Fruit fly (Drosophila melanogaster) whole organism, embryonic: Measurements from ENCODE around the gene Moe.

ENCODE experiments used
- Adf1 ChIP-seq: fragments of 200-800 bp; sonication (Bioruptor generic); IDR thresholded peaks from 2 replicates; pipeline ENCODE4 v1.3.6; 2022; ENCODE audit warnings: missing biosample characterization, missing genetic modification characterization
- Antp ChIP-seq: fragments of 200-800 bp; sonication (Bioruptor generic); optimal IDR thresholded peaks from 3 replicates; lab custom pipeline; 2016; ENCODE audit warnings: missing biosample characterization, missing genetic modification characterization
- Bteb2 ChIP-seq: fragments of 200-800 bp; sonication (Bioruptor generic); optimal IDR thresholded peaks from 2 replicates; lab custom pipeline; 2016; ENCODE audit warnings: missing biosample characterization, missing genetic modification characterization
- CG10147 ChIP-seq: fragments of 200-800 bp; sonication (Bioruptor generic); optimal IDR thresholded peaks from 2 replicates; lab custom pipeline; 2019; ENCODE audit warnings: missing biosample characterization, mild to moderate bottlenecking, missing genetic modification characterization, moderate library complexity
- CG10209 ChIP-seq: fragments of 200-800 bp; sonication (Bioruptor generic); optimal IDR thresholded peaks from 3 replicates; lab custom pipeline; 2017; ENCODE audit warnings: missing biosample characterization, mild to moderate bottlenecking, missing genetic modification characterization, missing genetic modification reagents
- CG10543 ChIP-seq: fragments of 200-800 bp; sonication (Bioruptor generic); optimal IDR thresholded peaks from 3 replicates; lab custom pipeline; 2017; ENCODE audit warnings: missing biosample characterization, mild to moderate bottlenecking, missing genetic modification characterization, moderate library complexity
- CG12659 ChIP-seq: fragments of 200-800 bp; sonication (Bioruptor generic); optimal IDR thresholded peaks from 3 replicates; lab custom pipeline; 2017; ENCODE audit warnings: mild to moderate bottlenecking, missing biosample characterization, missing genetic modification reagents, missing genetic modification characterization
- CG13624 ChIP-seq: fragments of 200-800 bp; sonication (Bioruptor generic); optimal IDR thresholded peaks from 2 replicates; lab custom pipeline; 2016; ENCODE audit warnings: missing biosample characterization, missing genetic modification characterization
- CG14014 ChIP-seq: fragments of 200-800 bp; sonication (Bioruptor generic); IDR thresholded peaks from 2 replicates; pipeline ENCODE4 v1.3.6; 2022; ENCODE audit warnings: missing biosample characterization, missing genetic modification characterization
- CG15269 ChIP-seq: fragments of 200-800 bp; sonication (Bioruptor generic); optimal IDR thresholded peaks from 2 replicates; lab custom pipeline; 2018; ENCODE audit warnings: missing biosample characterization, mild to moderate bottlenecking, missing genetic modification characterization, moderate library complexity
- CG18476 ChIP-seq: fragments of 200-800 bp; sonication (Bioruptor generic); optimal IDR thresholded peaks from 2 replicates; lab custom pipeline; 2016; ENCODE audit warnings: missing biosample characterization, mild to moderate bottlenecking, missing genetic modification characterization
- CG31224 ChIP-seq: fragments of 200-800 bp; sonication (Bioruptor generic); IDR thresholded peaks from 2 replicates; pipeline ENCODE4 v1.3.6; 2022; ENCODE audit warnings: missing biosample characterization, missing genetic modification characterization
- CG32532 ChIP-seq: fragments of 200-800 bp; sonication (Bioruptor generic); IDR thresholded peaks from 2 replicates; pipeline ENCODE4 v1.3.6; 2022; ENCODE audit warnings: missing biosample characterization, missing genetic modification characterization
- CG3407 ChIP-seq: fragments of 200-800 bp; sonication (Bioruptor generic); optimal IDR thresholded peaks from 2 replicates; lab custom pipeline; 2018; ENCODE audit warnings: missing biosample characterization, mild to moderate bottlenecking, missing genetic modification characterization
- CG3847 ChIP-seq: fragments of 200-800 bp; sonication (Bioruptor generic); IDR thresholded peaks from 2 replicates; pipeline ENCODE4 v1.3.6; 2022; ENCODE audit warnings: missing biosample characterization, missing genetic modification characterization
- CG4282 ChIP-seq: fragments of 200-800 bp; sonication (Bioruptor generic); optimal IDR thresholded peaks from 2 replicates; lab custom pipeline; 2016; ENCODE audit warnings: missing biosample characterization, missing genetic modification characterization
- CG8290 ChIP-seq, 3 experiments: fragments of 200-800 bp; sonication (Bioruptor generic); optimal IDR thresholded peaks; 2 replicates each; lab custom pipeline; 2016 to 2019; ENCODE audit warnings: missing biosample characterization in 3 of 3, missing genetic modification characterization in 3 of 3, mild to moderate bottlenecking in 2 of 3, moderate library complexity in 1 of 3
- CG9932 ChIP-seq: fragments of 200-800 bp; sonication (Bioruptor generic); IDR thresholded peaks from 2 replicates; pipeline ENCODE4 v1.3.6; 2022; ENCODE audit warnings: missing biosample characterization, missing genetic modification characterization
- Dip3 ChIP-seq: fragments of 200-800 bp; sonication (Bioruptor generic); optimal IDR thresholded peaks from 3 replicates; lab custom pipeline; 2016; ENCODE audit warnings: missing biosample characterization, missing genetic modification characterization
- Eip74EF ChIP-seq, 2 experiments: fragments of 200-800 bp in 1 of 2; fragments of >200 bp in 1 of 2; sonication (Bioruptor generic) in 1 of 2; optimal IDR thresholded peaks; 2 replicates each; lab custom pipeline; 2017 to 2019; ENCODE audit warnings: missing biosample characterization in 2 of 2, missing genetic modification characterization in 2 of 2, mild to moderate bottlenecking in 1 of 2, moderate library complexity in 1 of 2
- HLH54F ChIP-seq: fragments of 200-800 bp; sonication (Bioruptor generic); optimal IDR thresholded peaks from 3 replicates; lab custom pipeline; 2016; ENCODE audit warnings: missing biosample characterization, missing genetic modification characterization
- MBD-R2 ChIP-seq: fragments of 200-800 bp; sonication (Bioruptor generic); IDR thresholded peaks from 2 replicates; pipeline ENCODE4 v1.3.6; 2022; ENCODE audit warnings: missing biosample characterization, missing genetic modification characterization
- Med ChIP-seq: fragments of 200-800 bp; sonication (Bioruptor generic); peaks from one replicate; lab custom pipeline; 2016; ENCODE audit warnings: missing biosample characterization, missing genetic modification characterization, mild to moderate bottlenecking, inconsistent platforms, moderate library complexity
- Oli ChIP-seq: fragments of 200-800 bp; sonication (Bioruptor generic); optimal IDR thresholded peaks from 2 replicates; lab custom pipeline; 2018; ENCODE audit warnings: missing biosample characterization, mild to moderate bottlenecking, missing genetic modification characterization, moderate library complexity
- Pdp1 ChIP-seq, 2 experiments: fragments of 200-800 bp; sonication (Bioruptor generic); optimal IDR thresholded peaks; 3 replicates each; lab custom pipeline; 2016; ENCODE audit warnings: missing biosample characterization in 2 of 2, missing genetic modification characterization in 2 of 2, mild to moderate bottlenecking in 1 of 2, moderate library complexity in 1 of 2
- Ptx1 ChIP-seq: fragments of 200-800 bp; sonication (Bioruptor generic); IDR thresholded peaks from 2 replicates; pipeline ENCODE4 v1.3.6; 2022; ENCODE audit warnings: missing biosample characterization, missing genetic modification characterization
- Rfx ChIP-seq: fragments of 200-800 bp; sonication (Bioruptor generic); IDR thresholded peaks from 2 replicates; pipeline ENCODE4 v1.3.6; 2022; ENCODE audit warnings: missing biosample characterization, missing genetic modification characterization
- Xbp1 ChIP-seq: fragments of 200-800 bp; sonication (Bioruptor generic); optimal IDR thresholded peaks from 3 replicates; lab custom pipeline; 2016; ENCODE audit warnings: missing biosample characterization, mild to moderate bottlenecking, missing genetic modification characterization
- Xrp1 ChIP-seq: fragments of 200-800 bp; sonication (Bioruptor generic); IDR thresholded peaks from 2 replicates; pipeline ENCODE4 v1.3.6; 2022; ENCODE audit warnings: missing biosample characterization, missing genetic modification characterization
- bab2 ChIP-seq: fragments of 200-800 bp; sonication (Bioruptor generic); optimal IDR thresholded peaks from 2 replicates; lab custom pipeline; 2016; ENCODE audit warnings: missing biosample characterization, missing genetic modification characterization
- cg ChIP-seq: fragments of 200-800 bp; sonication (Bioruptor generic); optimal IDR thresholded peaks from 3 replicates; lab custom pipeline; 2019; ENCODE audit warnings: missing biosample characterization, mild to moderate bottlenecking, missing genetic modification characterization, moderate library complexity
- crp ChIP-seq, 2 experiments: fragments of 200-800 bp; sonication (Bioruptor generic); optimal IDR thresholded peaks; 2 replicates in 1 of 2; 3 replicates in 1 of 2; lab custom pipeline; 2017; ENCODE audit warnings: missing biosample characterization in 2 of 2, missing genetic modification characterization in 2 of 2, mild to moderate bottlenecking in 1 of 2, moderate library complexity in 1 of 2
- cwo ChIP-seq: fragments of 200-800 bp; sonication (Bioruptor generic); optimal IDR thresholded peaks from 3 replicates; lab custom pipeline; 2017; ENCODE audit warnings: missing biosample characterization, missing genetic modification characterization, mild to moderate bottlenecking, moderate library complexity, missing genetic modification reagents
- dmrt99B ChIP-seq: fragments of 200-800 bp; sonication (Bioruptor generic); optimal IDR thresholded peaks from 2 replicates; lab custom pipeline; 2018; ENCODE audit warnings: missing biosample characterization, mild to moderate bottlenecking, missing genetic modification characterization, moderate library complexity
- dpn ChIP-seq, 2 experiments: fragments of 200-800 bp; sonication (Bioruptor generic); optimal IDR thresholded peaks; 3 replicates each; lab custom pipeline; 2016; ENCODE audit warnings: missing biosample characterization in 2 of 2, missing genetic modification characterization in 2 of 2
- exex ChIP-seq: fragments of 200-800 bp; sonication (Bioruptor generic); optimal IDR thresholded peaks from 4 replicates; lab custom pipeline; 2018; ENCODE audit warnings: missing biosample characterization, mild to moderate bottlenecking, missing genetic modification characterization, moderate library complexity
- eyg ChIP-seq: fragments of 200-800 bp; sonication (Bioruptor generic); optimal IDR thresholded peaks from 3 replicates; lab custom pipeline; 2016; ENCODE audit warnings: missing biosample characterization, missing genetic modification characterization
- kay ChIP-seq: fragments of 200-800 bp; sonication (Bioruptor generic); optimal IDR thresholded peaks from 2 replicates; lab custom pipeline; 2016; ENCODE audit warnings: missing biosample characterization, missing genetic modification characterization
- knrl ChIP-seq: fragments of 200-800 bp; sonication (Bioruptor generic); IDR thresholded peaks from 3 replicates; pipeline ENCODE4 v1.3.6; 2022; ENCODE audit warnings: missing biosample characterization, missing genetic modification characterization; ENCODE audit not compliant: partially characterized antibody
- lab ChIP-seq: fragments of 200-800 bp; sonication (Bioruptor generic); optimal IDR thresholded peaks from 3 replicates; lab custom pipeline; 2017; ENCODE audit warnings: missing biosample characterization, missing genetic modification characterization, mild to moderate bottlenecking, moderate library complexity, missing genetic modification reagents
- otp ChIP-seq: fragments of 200-800 bp; sonication (Bioruptor generic); IDR thresholded peaks from 3 replicates; pipeline ENCODE4, ENCODE4 v1.3.6; 2022; ENCODE audit warnings: missing biosample characterization, missing genetic modification characterization
- row ChIP-seq: fragments of 200-800 bp; sonication (Bioruptor generic); IDR thresholded peaks from 3 replicates; pipeline ENCODE4 v1.3.6; 2022; ENCODE audit warnings: missing biosample characterization, missing genetic modification characterization
- sisA ChIP-seq: fragments of 200-800 bp; sonication (Bioruptor generic); IDR thresholded peaks from 2 replicates; pipeline ENCODE4 v1.3.6; 2022; ENCODE audit warnings: missing biosample characterization, missing genetic modification characterization
- slou ChIP-seq: fragments of 200-800 bp; sonication (Bioruptor generic); optimal IDR thresholded peaks from 3 replicates; lab custom pipeline; 2016; ENCODE audit warnings: missing biosample characterization, missing genetic modification characterization
- sug ChIP-seq: fragments of 200-800 bp; optimal IDR thresholded peaks from 2 replicates; lab custom pipeline; 2019; ENCODE audit warnings: missing biosample characterization, mild to moderate bottlenecking, missing genetic modification characterization, moderate library complexity
- tup ChIP-seq: fragments of 200-800 bp; sonication (Bioruptor generic); optimal IDR thresholded peaks from 2 replicates; lab custom pipeline; 2016; ENCODE audit warnings: missing biosample characterization, mild to moderate bottlenecking, missing genetic modification characterization, moderate library complexity

The Moe gene

dm6 chrX:8885177-8885576, 13.0 kb downstream of the Moe start (continued):
- TF ChIP-seq CG15269 (peak; percentile 13), Eip74EF (GFP tag; optimal IDR thresholded peaks at IDR 0.05; lab: Kevin White, UChicago) (peak in 1 of 2 experiments; percentile 82), dmrt99B (tag; lab: Kevin White, UChicago) (no peak), HLH54F (GFP tag; lab: Kevin White, UChicago) (no peak), CG10543 (GFP tag; lab: Kevin White, UChicago) (peak; percentile 19), exex (tag; lab: Kevin White, UChicago) (peak; percentile 71), slou (no peak), CG10147 (GFP tag; lab: Kevin White, UChicago) (no peak)

DNA sequence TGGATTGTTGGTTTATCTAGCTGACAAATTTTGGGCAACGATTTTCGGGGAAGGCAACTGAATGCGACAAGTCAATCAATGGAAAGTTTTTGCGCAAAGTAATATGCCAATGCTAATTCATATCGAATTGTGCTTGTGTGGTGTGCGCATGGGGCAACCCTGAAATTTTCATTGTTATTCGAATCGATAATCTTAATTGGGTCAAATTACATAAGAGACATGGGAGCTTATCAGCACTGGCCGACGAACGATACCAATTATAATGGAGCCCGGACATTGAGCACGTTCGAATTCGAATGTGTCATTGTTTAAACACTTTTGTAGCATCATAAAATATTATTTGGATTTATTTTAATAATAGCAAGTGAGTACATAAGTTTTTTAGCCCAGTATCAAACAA, 13.5 kb downstream of the Moe start:
- TF ChIP-seq Dip3 (GFP tag; lab: Kevin White, UChicago), result no peak
- peak in 1 of 2 experiments; percentile 27 for TF ChIP-seq Pdp1 (GFP tag; optimal IDR thresholded peaks at IDR 0.05; lab: Kevin White, UChicago)
- peak; percentile 64 for TF ChIP-seq exex (tag; lab: Kevin White, UChicago)
- TF ChIP-seq tup (GFP tag; lab: Kevin White, UChicago), result no peak
- no peak for TF ChIP-seq kay (GFP tag; lab: Kevin White, UChicago)
- no peak for TF ChIP-seq CG3407 (GFP tag; lab: Kevin White, UChicago)
- TF ChIP-seq sug (tag; lab: Kevin White, UChicago), result peak; percentile 7

- no peak for TF ChIP-seq CG4282 (GFP tag; lab: Kevin White, UChicago)
- peak; percentile 60 for TF ChIP-seq CG9932
- peak; percentile 43 for TF ChIP-seq bab2 (GFP tag; lab: Kevin White, UChicago)
- peak; percentile 48; the same call in 1 of the 2 replicates for TF ChIP-seq CG14014
- TF ChIP-seq CG31224 (GFP tag; lab: Robert Waterston, UW), result 0 out of 2 replicates have a peak, but pooled peaks have one; percentile 12
- TF ChIP-seq Xrp1, result 0 out of 2 replicates have a peak, but pooled peaks have one; percentile 11
- no peak for TF ChIP-seq Adf1 (GFP tag; lab: Robert Waterston, UW)
- peak; percentile 58 for TF ChIP-seq CG32532 (GFP tag; lab: Robert Waterston, UW)
- TF ChIP-seq sisA (GFP tag; lab: Robert Waterston, UW), result peak; percentile 26; the same call in 1 of the 2 replicates
- TF ChIP-seq Rfx (GFP tag; lab: Robert Waterston, UW), result peak; percentile 69
- TF ChIP-seq CG3847, result no peak
- no peak for TF ChIP-seq Bteb2
- TF ChIP-seq cg (GFP tag; lab: Kevin White, UChicago), result no peak
- no peak for TF ChIP-seq Xbp1 (GFP tag; lab: Kevin White, UChicago)
- TF ChIP-seq Ptx1 (GFP tag; lab: Robert Waterston, UW), result peak; percentile 32; the same call in 1 of the 2 replicates
- peak; percentile 24 for TF ChIP-seq CG10209 (GFP tag; lab: Kevin White, UChicago)
- TF ChIP-seq row (GFP tag; lab: Robert Waterston, UW), result peak; percentile 52; the same call in 1 of the 3 replicates
- 0 out of 2 replicates have a peak, but pooled peaks have one; percentile 16 for TF ChIP-seq MBD-R2 (GFP tag; lab: Robert Waterston, UW)
- TF ChIP-seq CG8290 (GFP tag; optimal IDR thresholded peaks at IDR 0.05; lab: Kevin White, UChicago), result no peak
- peak in 1 of 2 experiments; percentile 46 for TF ChIP-seq CG8290 (tag; optimal IDR thresholded peaks at IDR 0.05; lab: Kevin White, UChicago)
- TF ChIP-seq Antp (GFP tag; lab: Kevin White, UChicago), result peak; percentile 4
- peak; percentile 31 for TF ChIP-seq cwo (GFP tag; lab: Kevin White, UChicago)
- TF ChIP-seq CG12659 (GFP tag; lab: Kevin White, UChicago), result peak; percentile 9
- TF ChIP-seq lab (GFP tag; lab: Kevin White, UChicago), result peak; percentile 40
- no peak for TF ChIP-seq Oli (tag; lab: Kevin White, UChicago)
- TF ChIP-seq CG13624 (GFP tag; lab: Kevin White, UChicago), result no peak
- no peak for TF ChIP-seq eyg (GFP tag; lab: Kevin White, UChicago)
- peak in 1 of 2 experiments; percentile 6 for TF ChIP-seq dpn (GFP tag; optimal IDR thresholded peaks at IDR 0.05; lab: Kevin White, UChicago)
- no peak for TF ChIP-seq crp (GFP tag; optimal IDR thresholded peaks at IDR 0.05; lab: Kevin White, UChicago)
- 0 out of 3 replicates have a peak, but pooled peaks have one; percentile 44 for TF ChIP-seq otp
- TF ChIP-seq CG18476 (GFP tag; lab: Kevin White, UChicago), result no peak
- TF ChIP-seq Med, result peak; percentile 81
- TF ChIP-seq knrl, result no peak
Measured at dm6 chrX:8883954-8884353, 14.2 kb downstream of the Moe start.
